Worm (Caenorhabditis elegans) whole organism, L4/young adult: ENCODE results near the gene sre-20.

Experiments used
- W03F9.2 ChIP-seq: fragments of 150-350 bp; optimal IDR thresholded peaks from 2 replicates; lab custom pipeline; 2014; ENCODE audit warnings: missing biosample characterization, missing genetic modification characterization
- dao-5 ChIP-seq: sonication (generic microtip); optimal IDR thresholded peaks from 2 replicates; lab custom pipeline; 2016; ENCODE audit warnings: missing genotype, missing genetic modification characterization, moderate library complexity, missing compliant biosample characterization

DNA sequence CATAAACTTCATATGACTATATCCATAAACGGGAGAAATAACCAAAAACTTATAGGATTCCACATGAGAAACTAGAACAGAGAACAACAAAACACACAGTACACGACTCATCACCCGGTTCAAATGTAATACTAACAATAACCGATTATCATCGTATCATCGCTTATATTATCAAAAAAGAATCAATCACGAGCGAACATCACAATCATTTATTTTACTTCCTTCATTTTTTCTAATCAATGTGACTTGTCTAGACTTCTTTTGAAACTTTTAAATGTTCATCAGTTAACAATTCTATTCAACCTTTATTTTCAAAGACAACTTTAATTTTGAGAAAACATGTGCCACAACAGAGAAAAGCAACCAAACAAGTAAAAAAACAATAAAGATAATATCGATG lies 10.4 kb upstream of the sre-20 start, which contains the start of gene ugt-4:
- TF ChIP-seq W03F9.2 (tag; lab: Kevin White, UChicago), result no peak
- no peak for TF ChIP-seq dao-5 (tag; lab: Kevin White, UChicago)
